Fruit fly (Drosophila melanogaster): ENCODE results near the gene CG3117.

- TF ChIP-seq CG8478 (optimal IDR thresholded peaks at IDR 0.05): no peak
- TF ChIP-seq CTCF (optimal IDR thresholded peaks at IDR 0.05): no peak
Observed at dm6 chr2L:2837742-2838461, 9.1 kb downstream of the CG3117 start, which contains the start of the genes CG3119 and Cpr23B.

Measured in S2 (cell line).